Fruit fly (Drosophila melanogaster): ENCODE results near the gene CG5282.

The CG5282 gene

DNA sequence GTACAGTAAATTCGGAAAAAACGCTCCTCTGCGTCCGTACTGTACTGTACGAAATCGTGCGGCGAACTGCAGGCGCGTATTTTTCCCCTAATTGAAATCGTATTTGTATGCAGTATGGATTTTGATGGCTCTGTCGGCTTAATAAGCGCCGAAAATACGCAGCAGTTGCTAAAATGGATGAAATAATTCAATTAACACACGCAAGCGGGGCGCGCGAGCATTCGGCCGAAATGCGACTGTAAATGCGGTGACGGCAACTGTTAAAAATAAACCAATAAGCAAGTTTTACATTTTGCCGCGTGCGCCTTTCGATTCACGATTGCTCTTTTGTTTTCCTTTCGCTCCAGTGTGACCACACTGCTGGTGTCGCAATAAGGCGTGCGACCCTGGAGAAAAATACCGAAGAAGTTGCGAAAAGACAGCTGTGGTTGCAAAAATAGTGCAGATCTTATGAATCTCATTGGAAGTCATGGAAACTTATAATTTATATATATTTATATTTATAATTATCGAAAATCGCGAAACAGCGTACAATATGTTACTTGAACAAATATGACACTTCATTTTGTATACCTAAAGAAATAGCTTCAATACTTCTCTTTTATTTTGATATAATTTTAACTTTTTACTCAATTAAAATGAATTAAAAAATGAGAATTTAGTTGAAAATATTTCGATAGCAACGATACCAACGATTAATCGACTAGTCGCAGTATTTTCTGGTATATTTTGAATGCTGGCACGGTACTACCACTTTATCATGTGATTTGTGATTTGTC lies 47.3 kb upstream of the CG5282 start, which contains the start of the genes CG32428 and CG5969 (continued):
- TF ChIP-seq Ada2b (GFP tag; IDR thresholded peaks at IDR 0.05) (peak; percentile 50), tgo (GFP tag; IDR thresholded peaks at IDR 0.05) (peak; percentile 60), row (GFP tag; IDR thresholded peaks at IDR 0.05) (peak; percentile 78), fd96Cb (tag; optimal IDR thresholded peaks at IDR 0.05) (peak; percentile 51), gro (GFP tag; optimal IDR thresholded peaks at IDR 0.05) (peak; percentile 9), org-1 (GFP tag; optimal IDR thresholded peaks at IDR 0.05) (no peak), vfl (GFP tag; optimal IDR thresholded peaks at IDR 0.05) (no peak), CG31441 (GFP tag; IDR thresholded peaks at IDR 0.05) (no peak; the same call in 1 of the 2 replicates), BtbVII (GFP tag; optimal IDR thresholded peaks at IDR 0.05) (no peak), Oaz (GFP tag; IDR thresholded peaks at IDR 0.05) (no peak), CG1647 (GFP tag; optimal IDR thresholded peaks at IDR 0.05) (no peak), CG7987 (GFP tag; optimal IDR thresholded peaks at IDR 0.05) (peak; percentile 12), otp (GFP tag; IDR thresholded peaks at IDR 0.05) (no peak), ken (GFP tag; IDR thresholded peaks at IDR 0.05) (no peak), CG10431 (GFP tag; optimal IDR thresholded peaks at IDR 0.05) (no peak), nerfin-2 (GFP tag; IDR thresholded peaks at IDR 0.05; ENCODE audit: partially characterized antibody) (no peak), CoRest (tag; optimal IDR thresholded peaks at IDR 0.05) (peak; percentile 79), ewg (GFP tag; optimal IDR thresholded peaks at IDR 0.05) (peak; percentile 36), CG6683 (GFP tag; optimal IDR thresholded peaks at IDR 0.05) (no peak), HLH4C (GFP tag; IDR thresholded peaks at IDR 0.05; ENCODE audit: partially characterized antibody) (0 out of 3 replicates have a peak, but pooled peaks have one; percentile 8), salm (tag; optimal IDR thresholded peaks at IDR 0.05) (no peak), sisA (GFP tag; IDR thresholded peaks at IDR 0.05) (peak; percentile 37; the same call in 1 of the 2 replicates), CG7786 (GFP tag; optimal IDR thresholded peaks at IDR 0.05) (no peak), Rfx (GFP tag; IDR thresholded peaks at IDR 0.05) (peak; percentile 81), CG34422 (GFP tag; IDR thresholded peaks at IDR 0.05) (no peak), eve (GFP tag; optimal IDR thresholded peaks at IDR 0.05) (no peak), pzg (GFP tag; optimal IDR thresholded peaks at IDR 0.05) (peak; percentile 62), klu (GFP tag; IDR thresholded peaks at IDR 0.05) (no peak), CG17568 (GFP tag; optimal IDR thresholded peaks at IDR 0.05) (no peak), ro (GFP tag; IDR thresholded peaks at IDR 0.05) (no peak), CG15269 (tag; optimal IDR thresholded peaks at IDR 0.05) (peak; percentile 70), CG6272 (GFP tag; IDR thresholded peaks at IDR 0.05) (0 out of 2 replicates have a peak, but pooled peaks have one; percentile 24), MTF-1 (GFP tag; optimal IDR thresholded peaks at IDR 0.05; ENCODE audit: borderline replicate concordance) (no peak), bowl (GFP tag; IDR thresholded peaks at IDR 0.05) (no peak), trem (tag; optimal IDR thresholded peaks at IDR 0.05) (peak; percentile 75), CG9609 (GFP tag; optimal IDR thresholded peaks at IDR 0.05) (no peak), sob (GFP tag; IDR thresholded peaks at IDR 0.05) (peak; percentile 65), Dp (GFP tag; optimal IDR thresholded peaks at IDR 0.05) (peak; percentile 57), ssp (GFP tag; IDR thresholded peaks at IDR 0.05) (no peak; the same call in 1 of the 2 replicates), HmgZ (tag; optimal IDR thresholded peaks at IDR 0.05) (peak; percentile 20), CG6254 (GFP tag; optimal IDR thresholded peaks at IDR 0.05) (peak; percentile 8), vnd (GFP tag; IDR thresholded peaks at IDR 0.05; ENCODE audit: partially characterized antibody) (no peak), jigr1 (GFP tag; IDR thresholded peaks at IDR 0.05) (no peak), CG11696 (GFP tag; IDR thresholded peaks at IDR 0.05) (peak; percentile 92), CG4282 (GFP tag; optimal IDR thresholded peaks at IDR 0.05) (no peak), crp (GFP tag; optimal IDR thresholded peaks at IDR 0.05) (peak in 1 of 2 experiments; percentile 74), Jarid2 (GFP tag; optimal IDR thresholded peaks at IDR 0.05) (peak; percentile 55), NC2β (GFP tag; optimal IDR thresholded peaks at IDR 0.05) (no peak), luna (GFP tag; optimal IDR thresholded peaks at IDR 0.05) (no peak)

Data from whole organism, embryonic.